Fruit fly (Drosophila melanogaster) whole organism, embryonic: ENCODE data around the gene Prosbeta2R2.

Experiments
- Atf6 ChIP-seq: fragments of 200-800 bp; sonication (Bioruptor generic); IDR thresholded peaks from 2 replicates; pipeline ENCODE4 v1.3.6; 2022; ENCODE audit warnings: missing biosample characterization, missing genetic modification characterization
- B-H2 ChIP-seq: fragments of 200-800 bp; sonication (Bioruptor generic); optimal IDR thresholded peaks from 2 replicates; lab custom pipeline; 2018; ENCODE audit warnings: missing biosample characterization, mild to moderate bottlenecking, missing genetic modification characterization
- C15 ChIP-seq: fragments of 200-800 bp; sonication (Bioruptor generic); IDR thresholded peaks from 3 replicates; pipeline ENCODE4 v1.3.6; 2022; ENCODE audit warnings: missing biosample characterization, missing genetic modification characterization
- CG12769 ChIP-seq: fragments of 200-800 bp; sonication (Bioruptor generic); optimal IDR thresholded peaks from 2 replicates; lab custom pipeline; 2019; ENCODE audit warnings: missing biosample characterization, mild to moderate bottlenecking, missing genetic modification characterization, moderate library complexity
- CG13296 ChIP-seq: fragments of 200-800 bp; sonication (Bioruptor generic); optimal IDR thresholded peaks from 3 replicates; lab custom pipeline; 2018; ENCODE audit warnings: missing biosample characterization, mild to moderate bottlenecking, missing genetic modification characterization
- CG1529 ChIP-seq: fragments of 200-800 bp; sonication (Bioruptor generic); optimal IDR thresholded peaks from 3 replicates; lab custom pipeline; 2018; ENCODE audit warnings: missing biosample characterization, missing genetic modification characterization
- CG17829 ChIP-seq: fragments of 200-800 bp; optimal IDR thresholded peaks from 2 replicates; lab custom pipeline; 2019; ENCODE audit warnings: missing biosample characterization, mild to moderate bottlenecking, missing genetic modification characterization, moderate library complexity
- CG1792 ChIP-seq: fragments of 200-800 bp; sonication (Bioruptor generic); optimal IDR thresholded peaks from 2 replicates; lab custom pipeline; 2016; ENCODE audit warnings: missing biosample characterization, missing genetic modification characterization
- CG18262 ChIP-seq: fragments of 200-800 bp; optimal IDR thresholded peaks from 3 replicates; lab custom pipeline; 2019; ENCODE audit warnings: missing biosample characterization, mild to moderate bottlenecking, missing genetic modification characterization, moderate library complexity
- CG2712 ChIP-seq: fragments of 200-800 bp; optimal IDR thresholded peaks from 3 replicates; lab custom pipeline; 2019; ENCODE audit warnings: missing biosample characterization, mild to moderate bottlenecking, missing genetic modification characterization, moderate library complexity
- CG2875 ChIP-seq: fragments of 200-800 bp; sonication (Bioruptor generic); optimal IDR thresholded peaks from 2 replicates; lab custom pipeline; 2017; ENCODE audit warnings: missing biosample characterization, mild to moderate bottlenecking, missing genetic modification characterization, missing genetic modification reagents
- CG31224 ChIP-seq: fragments of 200-800 bp; sonication (Bioruptor generic); IDR thresholded peaks from 2 replicates; pipeline ENCODE4 v1.3.6; 2022; ENCODE audit warnings: missing biosample characterization, missing genetic modification characterization
- CG4360 ChIP-seq: fragments of 200-800 bp; sonication (Bioruptor generic); IDR thresholded peaks from 2 replicates; pipeline ENCODE4 v1.3.6; 2022; ENCODE audit warnings: missing biosample characterization, missing genetic modification characterization
- CG4424 ChIP-seq: fragments of 200-800 bp; sonication (Bioruptor generic); optimal IDR thresholded peaks from 3 replicates; lab custom pipeline; 2016; ENCODE audit warnings: missing biosample characterization, missing genetic modification characterization
- CG4617 ChIP-seq: fragments of 200-800 bp; sonication (Bioruptor generic); optimal IDR thresholded peaks from 3 replicates; lab custom pipeline; 2016; ENCODE audit warnings: missing biosample characterization, missing genetic modification characterization, borderline replicate concordance
- CG8478 ChIP-seq: fragments of >200 bp; optimal IDR thresholded peaks from 2 replicates; lab custom pipeline; 2018
- Drgx ChIP-seq: fragments of 200-800 bp; sonication (Bioruptor generic); IDR thresholded peaks from 2 replicates; pipeline ENCODE4 v1.3.6; 2022; ENCODE audit warnings: missing biosample characterization, missing genetic modification characterization
- Elba2 ChIP-seq: fragments of 200-800 bp; sonication (Bioruptor generic); optimal IDR thresholded peaks from 3 replicates; lab custom pipeline; 2016; ENCODE audit warnings: missing biosample characterization, missing genetic modification characterization
- H15 ChIP-seq: fragments of 200-800 bp; sonication (Bioruptor generic); IDR thresholded peaks from 3 replicates; pipeline ENCODE4 v1.3.6; 2022; ENCODE audit warnings: missing biosample characterization, missing genetic modification characterization
- HLHmδ ChIP-seq: fragments of 200-800 bp; sonication (Bioruptor generic); optimal IDR thresholded peaks from 2 replicates; lab custom pipeline; 2018; ENCODE audit warnings: missing biosample characterization, mild to moderate bottlenecking, missing genetic modification characterization, moderate library complexity
- Hand ChIP-seq: fragments of 200-800 bp; sonication (Bioruptor generic); optimal IDR thresholded peaks from 2 replicates; lab custom pipeline; 2017; ENCODE audit warnings: mild to moderate bottlenecking, missing biosample characterization, missing genetic modification reagents, missing genetic modification characterization
- Hmr ChIP-seq: fragments of 200-800 bp; sonication (Bioruptor generic); optimal IDR thresholded peaks from 3 replicates; lab custom pipeline; 2017; ENCODE audit warnings: mild to moderate bottlenecking, missing biosample characterization, missing genetic modification reagents, missing genetic modification characterization
- Hr3 ChIP-seq: fragments of 200-800 bp; sonication (Bioruptor generic); optimal IDR thresholded peaks from 3 replicates; lab custom pipeline; 2016; ENCODE audit warnings: missing biosample characterization, missing genetic modification characterization
- Lim3 ChIP-seq: fragments of 200-800 bp; sonication (Bioruptor generic); IDR thresholded peaks from 2 replicates; pipeline ENCODE4 v1.3.6; 2022; ENCODE audit warnings: missing biosample characterization, missing genetic modification characterization
- MESR4 ChIP-seq: fragments of 200-800 bp; sonication (Bioruptor generic); optimal IDR thresholded peaks from 2 replicates; lab custom pipeline; 2018; ENCODE audit warnings: missing biosample characterization, mild to moderate bottlenecking, missing genetic modification characterization, moderate library complexity
- Sox100B ChIP-seq: fragments of 200-800 bp; sonication (Bioruptor generic); optimal IDR thresholded peaks from 3 replicates; lab custom pipeline; 2018; ENCODE audit warnings: missing biosample characterization, mild to moderate bottlenecking, missing genetic modification characterization
- Xrp1 ChIP-seq: fragments of 200-800 bp; sonication (Bioruptor generic); IDR thresholded peaks from 2 replicates; pipeline ENCODE4 v1.3.6; 2022; ENCODE audit warnings: missing biosample characterization, missing genetic modification characterization
- amos ChIP-seq: fragments of 200-800 bp; sonication (Bioruptor generic); IDR thresholded peaks from 2 replicates; pipeline ENCODE4 v1.3.6; 2022; ENCODE audit warnings: missing biosample characterization, missing genetic modification characterization; ENCODE audit not compliant: partially characterized antibody
- cg ChIP-seq: fragments of 200-800 bp; sonication (Bioruptor generic); optimal IDR thresholded peaks from 3 replicates; lab custom pipeline; 2019; ENCODE audit warnings: missing biosample characterization, mild to moderate bottlenecking, missing genetic modification characterization, moderate library complexity
- chinmo ChIP-seq: fragments of 200-800 bp; sonication (Bioruptor generic); IDR thresholded peaks from 4 replicates; pipeline ENCODE4 v1.3.6; 2022; ENCODE audit warnings: missing biosample characterization, missing genetic modification characterization; ENCODE audit not compliant: partially characterized antibody
- fd64A ChIP-seq: fragments of 200-800 bp; sonication (Bioruptor generic); optimal IDR thresholded peaks from 3 replicates; lab custom pipeline; 2018; ENCODE audit warnings: missing biosample characterization, mild to moderate bottlenecking, missing genetic modification characterization
- lab ChIP-seq: fragments of 200-800 bp; sonication (Bioruptor generic); optimal IDR thresholded peaks from 3 replicates; lab custom pipeline; 2017; ENCODE audit warnings: missing biosample characterization, missing genetic modification characterization, mild to moderate bottlenecking, moderate library complexity, missing genetic modification reagents
- mam ChIP-seq: fragments of 200-800 bp; sonication (Bioruptor generic); optimal IDR thresholded peaks from 3 replicates; lab custom pipeline; 2016; ENCODE audit warnings: missing biosample characterization, missing genetic modification characterization
- nom ChIP-seq: fragments of 200-800 bp; sonication (Bioruptor generic); optimal IDR thresholded peaks from 2 replicates; lab custom pipeline; 2017; ENCODE audit warnings: missing biosample characterization, missing genetic modification characterization, mild to moderate bottlenecking, moderate library complexity, missing genetic modification reagents
- odd ChIP-seq: fragments of 200-800 bp; sonication (Bioruptor generic); optimal IDR thresholded peaks from 2 replicates; lab custom pipeline; 2017; ENCODE audit warnings: missing biosample characterization, mild to moderate bottlenecking, missing genetic modification characterization
- so ChIP-seq: fragments of 200-800 bp; sonication (Bioruptor generic); IDR thresholded peaks from 3 replicates; pipeline ENCODE4 v1.3.6; 2022; ENCODE audit warnings: missing biosample characterization, missing genetic modification characterization
- sr ChIP-seq: fragments of 200-800 bp; sonication (Bioruptor generic); IDR thresholded peaks from 3 replicates; pipeline ENCODE4 v1.3.6; 2022; ENCODE audit warnings: missing biosample characterization, missing genetic modification characterization
- stc ChIP-seq: fragments of 200-800 bp; sonication (Bioruptor generic); IDR thresholded peaks from 2 replicates; pipeline ENCODE4 v1.3.6; 2022; ENCODE audit warnings: missing biosample characterization, missing genetic modification characterization
- sug ChIP-seq: fragments of 200-800 bp; optimal IDR thresholded peaks from 2 replicates; lab custom pipeline; 2019; ENCODE audit warnings: missing biosample characterization, mild to moderate bottlenecking, missing genetic modification characterization, moderate library complexity
- tna ChIP-seq: fragments of 200-800 bp; sonication (Bioruptor generic); IDR thresholded peaks from 2 replicates; pipeline ENCODE4 v1.3.6; 2022; ENCODE audit warnings: missing biosample characterization, missing genetic modification characterization; ENCODE audit not compliant: partially characterized antibody

Gene Prosbeta2R2

DNA sequence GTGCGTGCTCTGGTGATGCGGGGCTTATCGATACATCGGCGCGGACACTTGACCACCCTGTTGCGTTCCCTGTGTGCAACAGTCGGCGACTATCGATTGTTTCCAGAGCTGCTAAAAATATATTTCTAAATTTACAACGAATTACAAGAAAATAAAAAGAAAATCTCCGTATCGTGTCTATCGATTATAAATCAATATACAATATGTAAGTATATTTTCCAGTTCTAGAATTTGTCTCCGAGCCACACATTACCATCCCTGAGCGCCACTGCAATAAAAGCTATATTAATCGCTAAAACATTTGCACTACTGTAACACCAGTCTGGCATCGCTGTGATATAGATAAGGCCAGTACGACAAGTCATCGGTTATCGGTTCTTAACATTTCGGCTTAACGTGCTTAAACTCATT is 12.9 kb upstream of the Prosbeta2R2 start, which contains the start of the genes Kat60 and Mms19 (continued):
- peak; percentile 82 for TF ChIP-seq mam (GFP tag; lab: Kevin White, UChicago)
- TF ChIP-seq CG1792 (GFP tag; lab: Kevin White, UChicago): peak; percentile 14
- TF ChIP-seq CG12769 (tag; lab: Kevin White, UChicago): no peak

DNA sequence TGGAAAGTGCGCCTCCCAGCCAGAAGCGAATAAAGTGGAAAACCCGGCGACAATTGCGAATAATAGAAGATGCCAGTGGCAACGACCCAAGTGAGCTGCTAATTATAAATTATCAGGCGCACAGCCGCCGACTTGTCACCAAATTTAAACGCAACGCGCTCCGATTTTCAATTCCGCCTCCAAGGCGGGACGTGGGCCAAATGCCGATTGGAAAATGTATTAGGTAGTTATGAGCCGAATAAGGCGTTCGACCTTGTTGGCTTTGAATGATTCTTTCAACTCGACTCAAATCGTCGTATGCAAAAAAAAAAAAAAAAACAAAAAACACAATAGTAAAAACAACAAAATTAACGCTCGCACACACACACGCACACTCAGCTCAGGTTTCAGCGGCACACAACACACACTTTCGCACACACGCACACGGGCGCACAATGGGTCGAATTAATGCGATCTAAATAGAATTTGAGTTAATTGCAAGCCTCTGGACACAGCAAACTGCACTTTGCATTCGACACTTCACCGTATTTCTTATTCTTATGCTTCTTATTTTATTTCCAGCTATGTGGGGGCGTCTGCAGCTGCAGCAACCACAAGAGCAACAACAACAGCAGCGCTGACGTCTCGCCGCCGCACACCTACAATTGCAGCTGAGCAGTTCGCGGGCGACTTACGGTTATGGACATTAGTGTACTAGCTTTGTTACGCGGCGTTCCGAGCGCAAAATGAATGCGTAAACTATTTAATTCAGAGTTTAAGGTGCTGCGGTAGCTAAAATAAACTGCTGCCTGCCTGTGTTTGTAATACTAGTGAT is 12.3 kb upstream of the Prosbeta2R2 start:
- TF ChIP-seq B-H2 (GFP tag; lab: Kevin White, UChicago): no peak
- TF ChIP-seq CG17829 (tag; lab: Kevin White, UChicago): no peak
- TF ChIP-seq chinmo (GFP tag; lab: Robert Waterston, UW): 0 out of 4 replicates have a peak, but pooled peaks have one; percentile 8
- TF ChIP-seq so (GFP tag; lab: Robert Waterston, UW): peak; percentile 21; the same call in 1 of the 3 replicates
- TF ChIP-seq CG4360 (GFP tag; lab: Robert Waterston, UW): peak; percentile 93
- no peak for TF ChIP-seq CG8478
- no peak for TF ChIP-seq amos (GFP tag; lab: Robert Waterston, UW)
- TF ChIP-seq nom (GFP tag; lab: Kevin White, UChicago): no peak
- TF ChIP-seq Elba2 (GFP tag; lab: Kevin White, UChicago): peak; percentile 17
- TF ChIP-seq mam (GFP tag; lab: Kevin White, UChicago): no peak
- peak; percentile 71 for TF ChIP-seq CG31224 (GFP tag; lab: Robert Waterston, UW)
- TF ChIP-seq C15 (GFP tag; lab: Robert Waterston, UW): no peak
- TF ChIP-seq Lim3 (GFP tag; lab: Robert Waterston, UW): no peak
- no peak for TF ChIP-seq CG2875 (GFP tag; lab: Kevin White, UChicago)
- no peak for TF ChIP-seq CG1792 (GFP tag; lab: Kevin White, UChicago)
- no peak for TF ChIP-seq CG4424 (GFP tag; lab: Kevin White, UChicago)
- TF ChIP-seq CG13296 (GFP tag; lab: Kevin White, UChicago): peak; percentile 19
- TF ChIP-seq stc: no peak
- no peak for TF ChIP-seq odd (GFP tag; lab: Kevin White, UChicago)
- peak; percentile 84 for TF ChIP-seq MESR4 (GFP tag; lab: Kevin White, UChicago)
- peak; percentile 78 for TF ChIP-seq cg
- peak; percentile 7 for TF ChIP-seq CG1529
- no peak for TF ChIP-seq CG18262
- peak; percentile 20 for TF ChIP-seq Hand
- peak; percentile 49 for TF ChIP-seq CG4617 (GFP tag; lab: Kevin White, UChicago)
- TF ChIP-seq H15 (GFP tag; lab: Robert Waterston, UW): no peak
- TF ChIP-seq Atf6 (GFP tag; lab: Robert Waterston, UW): no peak; the same call in 1 of the 2 replicates
- TF ChIP-seq tna (GFP tag; lab: Robert Waterston, UW): 0 out of 2 replicates have a peak, but pooled peaks have one; percentile 10
- TF ChIP-seq sr (GFP tag; lab: Robert Waterston, UW): peak; percentile 31; the same call in 1 of the 3 replicates

DNA sequence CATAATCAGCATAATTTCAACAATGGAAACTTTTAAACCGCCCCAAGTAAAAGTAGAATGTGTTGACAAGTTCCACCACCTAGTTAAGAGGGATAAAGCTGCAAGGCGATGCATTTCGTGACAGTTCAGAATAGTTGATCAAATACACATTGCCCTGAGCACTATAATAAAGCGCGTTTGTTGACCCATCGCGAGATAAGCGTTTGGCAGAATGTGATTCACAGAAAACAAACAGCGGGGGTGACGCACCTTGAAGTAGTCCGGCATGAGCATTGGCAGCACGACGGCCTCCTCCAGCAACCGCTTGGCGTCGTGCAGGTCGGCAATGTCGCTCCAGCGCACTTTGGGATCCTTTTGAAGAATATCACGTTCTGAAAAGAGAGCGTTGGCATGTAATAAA is 10.1 kb upstream of the Prosbeta2R2 start:
- TF ChIP-seq Hr3 (GFP tag; lab: Kevin White, UChicago) (no peak), Sox100B (GFP tag; lab: Kevin White, UChicago) (no peak), CG2712 (tag; lab: Kevin White, UChicago) (peak; percentile 47), fd64A (GFP tag; lab: Kevin White, UChicago) (peak; percentile 4), Drgx (GFP tag; lab: Robert Waterston, UW) (0 out of 2 replicates have a peak, but pooled peaks have one; percentile 8), Xrp1 (peak; percentile 21; the same call in 1 of the 2 replicates), lab (GFP tag; lab: Kevin White, UChicago) (peak; percentile 23), sug (tag; lab: Kevin White, UChicago) (peak; percentile 12), Hmr (GFP tag; lab: Kevin White, UChicago) (no peak), HLHmδ (GFP tag; lab: Kevin White, UChicago) (peak; percentile 11)
